Fruit fly (Drosophila melanogaster) whole organism, pupa: ENCODE results near the gene Gr98c.
A peak's percentile ranks its signal among the peaks of the same experiment; 100 is the strongest.

Experiments used
- CG10348 ChIP-seq: fragments of 200-800 bp; sonication (Bioruptor generic); IDR thresholded peaks from 2 replicates; pipeline ENCODE4 v1.3.6; 2022; ENCODE audit warnings: missing biosample characterization, missing genetic modification characterization
- CG12605 ChIP-seq: fragments of 200-800 bp; sonication (Bioruptor generic); IDR thresholded peaks from 2 replicates; pipeline ENCODE4 v1.3.6; 2022; ENCODE audit warnings: missing biosample characterization, missing genetic modification characterization
- CG13204 ChIP-seq: fragments of 200-800 bp; sonication (Bioruptor generic); optimal IDR thresholded peaks from 2 replicates; lab custom pipeline; 2018; ENCODE audit warnings: missing biosample characterization, mild to moderate bottlenecking, missing genetic modification characterization, moderate library complexity
- CG14655 ChIP-seq: fragments of 200-800 bp; sonication (Bioruptor generic); optimal IDR thresholded peaks from 3 replicates; lab custom pipeline; 2017; ENCODE audit warnings: mild to moderate bottlenecking, missing biosample characterization, missing genetic modification reagents, missing genetic modification characterization
- CG15710 ChIP-seq: fragments of 200-800 bp; sonication (Bioruptor generic); optimal IDR thresholded peaks from 2 replicates; lab custom pipeline; 2018; ENCODE audit warnings: missing biosample characterization, mild to moderate bottlenecking, missing genetic modification characterization, moderate library complexity
- CG17806 ChIP-seq: fragments of 200-800 bp; sonication (Bioruptor generic); optimal IDR thresholded peaks from 2 replicates; lab custom pipeline; 2018; ENCODE audit warnings: missing biosample characterization, mild to moderate bottlenecking, missing genetic modification characterization, moderate library complexity
- CG32121 ChIP-seq: fragments of 200-800 bp; sonication (Bioruptor generic); IDR thresholded peaks from 2 replicates; pipeline ENCODE4 v1.3.6; 2022; ENCODE audit warnings: missing biosample characterization, missing genetic modification characterization
- CG34367 ChIP-seq: fragments of 200-800 bp; sonication (Bioruptor generic); optimal IDR thresholded peaks from 2 replicates; lab custom pipeline; 2018; ENCODE audit warnings: missing biosample characterization, mild to moderate bottlenecking, missing genetic modification characterization
- CG4496 ChIP-seq: fragments of 200-800 bp; sonication (Bioruptor generic); IDR thresholded peaks from 3 replicates; pipeline ENCODE4 v1.3.6; 2022; ENCODE audit warnings: missing biosample characterization, missing genetic modification characterization
- CG8159 ChIP-seq: fragments of 200-800 bp; sonication (Bioruptor generic); optimal IDR thresholded peaks from 3 replicates; lab custom pipeline; 2018; ENCODE audit warnings: missing biosample characterization, mild to moderate bottlenecking, missing genetic modification characterization, moderate library complexity
- CG8301 ChIP-seq: fragments of 200-800 bp; sonication (Bioruptor generic); optimal IDR thresholded peaks from 2 replicates; lab custom pipeline; 2018; ENCODE audit warnings: missing biosample characterization, mild to moderate bottlenecking, missing genetic modification characterization
- CG9948 ChIP-seq: fragments of 200-800 bp; sonication (Bioruptor generic); optimal IDR thresholded peaks from 2 replicates; lab custom pipeline; 2018; ENCODE audit warnings: missing biosample characterization, mild to moderate bottlenecking, missing genetic modification characterization, moderate library complexity
- D1 ChIP-seq: fragments of 200-800 bp; sonication (Bioruptor generic); optimal IDR thresholded peaks from 2 replicates; lab custom pipeline; 2018; ENCODE audit warnings: missing biosample characterization, mild to moderate bottlenecking, missing genetic modification characterization, moderate library complexity
- EcR ChIP-seq: fragments of 200-800 bp; sonication (Bioruptor generic); optimal IDR thresholded peaks from 3 replicates; lab custom pipeline; 2019; ENCODE audit warnings: missing biosample characterization, missing genetic modification characterization, mild to moderate bottlenecking, moderate library complexity, missing genetic modification reagents
- Ets98B ChIP-seq: fragments of 200-800 bp; sonication (Bioruptor generic); IDR thresholded peaks from 2 replicates; pipeline ENCODE4 v1.3.6; 2022; ENCODE audit warnings: missing biosample characterization, missing genetic modification characterization
- Pif1A ChIP-seq: fragments of 200-800 bp; sonication (Bioruptor generic); optimal IDR thresholded peaks from 3 replicates; lab custom pipeline; 2016; ENCODE audit warnings: missing biosample characterization, missing genetic modification characterization
- Pif1B ChIP-seq: fragments of 200-800 bp; sonication (Bioruptor generic); optimal IDR thresholded peaks from 3 replicates; lab custom pipeline; 2016; ENCODE audit warnings: missing biosample characterization, missing genetic modification characterization
- Snoo ChIP-seq: fragments of 200-800 bp; sonication (Bioruptor generic); optimal IDR thresholded peaks from 3 replicates; lab custom pipeline; 2017; ENCODE audit warnings: missing biosample characterization, mild to moderate bottlenecking, missing genetic modification characterization, inconsistent platforms
- gl ChIP-seq: fragments of 200-800 bp; sonication (Bioruptor generic); optimal IDR thresholded peaks from 2 replicates; lab custom pipeline; 2018; ENCODE audit warnings: missing biosample characterization, mild to moderate bottlenecking, missing genetic modification characterization
- rn ChIP-seq: fragments of 200-800 bp; sonication (Bioruptor generic); IDR thresholded peaks from 2 replicates; pipeline ENCODE4 v1.3.6; 2022; ENCODE audit warnings: missing biosample characterization, missing genetic modification characterization

Gr98c gene

dm6 chr3R:27581890-27582487, 37.7 kb downstream of the Gr98c start, which contains the start of gene wdb:
wdb (minus strand) TSS chr3R:27582241.
- no peak for TF ChIP-seq EcR (GFP tag; lab: Kevin White, UChicago)
- no peak for TF ChIP-seq Ets98B (GFP tag; lab: Robert Waterston, UW)
- TF ChIP-seq CG9948 (tag; lab: Kevin White, UChicago): no peak
- TF ChIP-seq CG4496: no peak
- peak; percentile 19 for TF ChIP-seq CG8159 (tag; lab: Kevin White, UChicago)
- TF ChIP-seq Pif1A (GFP tag; lab: Kevin White, UChicago): no peak
- TF ChIP-seq CG15710: peak; percentile 33
- TF ChIP-seq Pif1B (GFP tag; lab: Kevin White, UChicago): peak; percentile 23
- no peak for TF ChIP-seq CG13204
- TF ChIP-seq rn: no peak
- no peak for TF ChIP-seq CG17806 (tag; lab: Kevin White, UChicago)
- peak; percentile 38 for TF ChIP-seq Snoo (tag; lab: Kevin White, UChicago)

dm6 chr3R:27582634-27583181, 38.5 kb downstream of the Gr98c start, which contains the start of gene pins:
pins (plus strand) TSS chr3R:27582840.
- TF ChIP-seq CG13204 (no peak), CG34367 (tag; lab: Kevin White, UChicago) (no peak), CG14655 (GFP tag; lab: Kevin White, UChicago) (no peak), gl (tag; lab: Kevin White, UChicago) (no peak), CG17806 (tag; lab: Kevin White, UChicago) (no peak), CG32121 (GFP tag; lab: Robert Waterston, UW) (no peak), CG10348 (no peak), CG8159 (tag; lab: Kevin White, UChicago) (no peak), CG8301 (tag; lab: Kevin White, UChicago) (no peak), CG4496 (no peak), CG12605 (GFP tag; lab: Robert Waterston, UW) (no peak)

- TF ChIP-seq CG13204 (no peak), Snoo (tag; lab: Kevin White, UChicago) (peak; percentile 1), CG15710 (no peak), EcR (GFP tag; lab: Kevin White, UChicago) (no peak)
- TF ChIP-seq, all 21 proteins: peak for 1
These were observed 48.9 kb downstream of the Gr98c start for dm6 chr3R:27593174-27593573.

- TF ChIP-seq CG17806 (tag; lab: Kevin White, UChicago) (no peak), CG13204 (no peak), CG8159 (tag; lab: Kevin White, UChicago) (no peak), D1 (tag; lab: Kevin White, UChicago) (no peak), CG8301 (tag; lab: Kevin White, UChicago) (no peak), Ets98B (GFP tag; lab: Robert Waterston, UW) (no peak), Pif1A (GFP tag; lab: Kevin White, UChicago) (no peak), CG15710 (no peak), CG12605 (GFP tag; lab: Robert Waterston, UW) (no peak), rn (no peak), Pif1B (GFP tag; lab: Kevin White, UChicago) (no peak), CG14655 (GFP tag; lab: Kevin White, UChicago) (no peak), CG10348 (no peak), CG34367 (tag; lab: Kevin White, UChicago) (no peak)
These were observed 49.4 kb downstream of the Gr98c start for dm6 chr3R:27593580-27594187.
